Worm (Caenorhabditis elegans) whole organism, mixed stage, embryonic: ENCODE results near the gene ets-9.

ENCODE experiments used
- M03D4.4 ChIP-seq: sonication (generic microtip); optimal IDR thresholded peaks from 2 replicates; lab custom pipeline; 2017; ENCODE audit warnings: mild to moderate bottlenecking, missing genetic modification characterization, missing compliant biosample characterization
- bed-3 ChIP-seq: fragments of 200-800 bp; sonication (Bioruptor generic); optimal IDR thresholded peaks from 3 replicates; lab custom pipeline; 2018; ENCODE audit warnings: mild to moderate bottlenecking, missing genetic modification characterization, moderate library complexity, missing compliant biosample characterization
- blmp-1 ChIP-seq: fragments of 150-350 bp; optimal IDR thresholded peaks from 2 replicates; lab custom pipeline; 2014; ENCODE audit warnings: missing biosample characterization, missing genetic modification characterization
- ceh-39 ChIP-seq: fragments of 150-350 bp; optimal IDR thresholded peaks from 2 replicates; lab custom pipeline; 2014; ENCODE audit warnings: missing biosample characterization, missing genetic modification characterization
- ceh-43 ChIP-seq: fragments of 200-800 bp; sonication (Bioruptor generic); optimal IDR thresholded peaks from 2 replicates; lab custom pipeline; 2018; ENCODE audit warnings: mild to moderate bottlenecking, missing genetic modification characterization, moderate library complexity, missing compliant biosample characterization
- ceh-83 ChIP-seq: fragments of 200-800 bp; sonication (Bioruptor generic); optimal IDR thresholded peaks from 2 replicates; lab custom pipeline; 2018; ENCODE audit warnings: mild to moderate bottlenecking, missing genetic modification characterization, missing compliant biosample characterization
- ces-1 ChIP-seq: fragments of 150-350 bp; optimal IDR thresholded peaks from 2 replicates; lab custom pipeline; 2014; ENCODE audit warnings: missing biosample characterization, missing genetic modification reagents, missing genetic modification characterization
- cnd-1 ChIP-seq: fragments of 200-800 bp; sonication (Bioruptor generic); optimal IDR thresholded peaks from 2 replicates; lab custom pipeline; 2018; ENCODE audit warnings: mild to moderate bottlenecking, missing genetic modification characterization, missing compliant biosample characterization
- drap-1 ChIP-seq: fragments of 200-800 bp; sonication (Bioruptor generic); optimal IDR thresholded peaks from 3 replicates; lab custom pipeline; 2018; ENCODE audit warnings: mild to moderate bottlenecking, missing genetic modification characterization, missing compliant biosample characterization
- elt-1 ChIP-seq: sonication (generic microtip); optimal IDR thresholded peaks from 2 replicates; lab custom pipeline; 2017; ENCODE audit warnings: missing genetic modification characterization, mild to moderate bottlenecking, missing compliant biosample characterization, antibody characterized with exemption, moderate library complexity, borderline replicate concordance; ENCODE audit not compliant: insufficient read depth
- elt-3 ChIP-seq: fragments of 150-350 bp; optimal IDR thresholded peaks from 2 replicates; lab custom pipeline; 2014; ENCODE audit warnings: missing biosample characterization, missing genetic modification characterization
- flh-1 ChIP-seq: fragments of 200-800 bp; sonication (Bioruptor generic); optimal IDR thresholded peaks from 2 replicates; lab custom pipeline; 2018; ENCODE audit warnings: mild to moderate bottlenecking, missing genetic modification characterization, moderate library complexity, missing compliant biosample characterization
- ham-2 ChIP-seq: fragments of 200-800 bp; sonication (Bioruptor generic); optimal IDR thresholded peaks from 2 replicates; lab custom pipeline; 2018; ENCODE audit warnings: mild to moderate bottlenecking, missing genetic modification characterization, missing compliant biosample characterization
- hlh-1 ChIP-seq: fragments of 150-350 bp; optimal IDR thresholded peaks from 2 replicates; lab custom pipeline; 2014; ENCODE audit warnings: missing biosample characterization, missing genetic modification reagents, missing genetic modification characterization
- lin-13 ChIP-seq: fragments of 150-350 bp; optimal IDR thresholded peaks from 2 replicates; lab custom pipeline; 2014; ENCODE audit warnings: missing biosample characterization, missing genetic modification characterization
- lin-32 ChIP-seq: fragments of 200-800 bp; sonication (Bioruptor generic); optimal IDR thresholded peaks from 2 replicates; lab custom pipeline; 2018; ENCODE audit warnings: mild to moderate bottlenecking, missing genetic modification characterization, missing compliant biosample characterization
- lsy-2 ChIP-seq: fragments of 150-350 bp; optimal IDR thresholded peaks from 2 replicates; lab custom pipeline; 2014; ENCODE audit warnings: missing biosample characterization, missing genetic modification characterization
- mab-5 ChIP-seq: fragments of 150-350 bp; optimal IDR thresholded peaks from 2 replicates; lab custom pipeline; 2014; ENCODE audit warnings: missing biosample characterization, missing genetic modification characterization
- mep-1 ChIP-seq: fragments of 150-350 bp; optimal IDR thresholded peaks from 2 replicates; lab custom pipeline; 2017; ENCODE audit warnings: missing biosample characterization, missing genetic modification reagents, missing genetic modification characterization, inconsistent platforms
- mls-2 ChIP-seq: sonication (generic microtip); optimal IDR thresholded peaks from 2 replicates; lab custom pipeline; 2016; ENCODE audit warnings: mild to moderate bottlenecking, missing genetic modification characterization, moderate library complexity, missing compliant biosample characterization
- nhr-2 ChIP-seq: fragments of 150-350 bp; optimal IDR thresholded peaks from 2 replicates; lab custom pipeline; 2014; ENCODE audit warnings: missing biosample characterization, missing genetic modification characterization
- nhr-28 ChIP-seq: fragments of 150-350 bp; optimal IDR thresholded peaks from 2 replicates; lab custom pipeline; 2014; ENCODE audit warnings: missing biosample characterization, missing genetic modification characterization
- nhr-76 ChIP-seq: sonication (generic microtip); optimal IDR thresholded peaks from 2 replicates; lab custom pipeline; 2017; ENCODE audit warnings: missing biosample characterization, missing genetic modification characterization
- pha-4 ChIP-seq: fragments of 150-350 bp; optimal IDR thresholded peaks from 2 replicates; lab custom pipeline; 2018; ENCODE audit warnings: missing biosample characterization, missing genetic modification reagents, missing genetic modification characterization
- snpc-4 ChIP-seq: fragments of 150-350 bp; optimal IDR thresholded peaks from 2 replicates; lab custom pipeline; 2014; ENCODE audit warnings: missing biosample characterization, missing genetic modification characterization
- sptf-1 ChIP-seq: sonication (generic microtip); optimal IDR thresholded peaks from 2 replicates; lab custom pipeline; 2017; ENCODE audit warnings: mild to moderate bottlenecking, missing genetic modification characterization, moderate library complexity, missing compliant biosample characterization
- tbx-8 ChIP-seq: fragments of 200-800 bp; sonication (Bioruptor generic); optimal IDR thresholded peaks from 2 replicates; lab custom pipeline; 2018; ENCODE audit warnings: mild to moderate bottlenecking, missing genetic modification characterization, moderate library complexity, missing compliant biosample characterization
- unc-120 ChIP-seq: sonication (generic microtip); optimal IDR thresholded peaks from 2 replicates; lab custom pipeline; 2017; ENCODE audit warnings: missing genetic modification characterization, missing compliant biosample characterization; ENCODE audit not compliant: poor library complexity, severe bottlenecking
- unc-62 ChIP-seq: fragments of 150-350 bp; optimal IDR thresholded peaks from 2 replicates; lab custom pipeline; 2014; ENCODE audit warnings: missing biosample characterization, missing genetic modification reagents, missing genetic modification characterization
- ztf-11 ChIP-seq: fragments of 150-350 bp; optimal IDR thresholded peaks from 2 replicates; lab custom pipeline; 2014; ENCODE audit warnings: missing biosample characterization, missing genetic modification characterization

The ets-9 gene

ce11 chrX:4284470-4284869, 5.0 kb downstream of the ets-9 start:
- TF ChIP-seq lsy-2 (tag; lab: Kevin White, UChicago): no peak
- TF ChIP-seq elt-1 (tag; lab: Kevin White, UChicago): no peak
- TF ChIP-seq drap-1 (GFP tag; lab: Kevin White, UChicago): no peak
- TF ChIP-seq bed-3 (GFP tag; lab: Kevin White, UChicago): no peak
- no peak for TF ChIP-seq ceh-39
- no peak for TF ChIP-seq unc-62
- no peak for TF ChIP-seq nhr-76
- no peak for TF ChIP-seq elt-3 (tag; lab: Kevin White, UChicago)
- no peak for TF ChIP-seq blmp-1 (tag; lab: Kevin White, UChicago)
- TF ChIP-seq mls-2 (tag; lab: Kevin White, UChicago): no peak
- no peak for TF ChIP-seq nhr-2
- no peak for TF ChIP-seq ceh-43 (GFP tag; lab: Kevin White, UChicago)
- no peak for TF ChIP-seq snpc-4
- TF ChIP-seq sptf-1: no peak
- no peak for TF ChIP-seq ztf-11
- no peak for TF ChIP-seq cnd-1 (tag; lab: Kevin White, UChicago)
- TF ChIP-seq ham-2 (GFP tag; lab: Kevin White, UChicago): no peak
- no peak for TF ChIP-seq ces-1 (GFP tag; lab: Kevin White, UChicago)

ce11 chrX:4285669-4286174, 6.2 kb downstream of the ets-9 start, which contains the start of gene cka-2:
Gene cka-2 (plus strand): TSS chrX:4286124.
- TF ChIP-seq M03D4.4 (no peak), ces-1 (GFP tag; lab: Kevin White, UChicago) (peak; percentile 34)
- TF ChIP-seq, all 35 proteins: peak for 1

ce11 chrX:4289805-4290204, 10.3 kb downstream of the ets-9 start:
- no peak for TF ChIP-seq snpc-4

- TF ChIP-seq elt-3 (tag; lab: Kevin White, UChicago): no peak
- TF ChIP-seq hlh-1: peak; percentile 63
- peak; percentile 37 for TF ChIP-seq ceh-83
Measured at ce11 chrX:4294957-4295356, 15.5 kb downstream of the ets-9 start.

- no peak for TF ChIP-seq tbx-8 (GFP tag; lab: Kevin White, UChicago)
- TF ChIP-seq unc-62: no peak
- TF ChIP-seq ces-1 (GFP tag; lab: Kevin White, UChicago): no peak
- no peak for TF ChIP-seq pha-4 (tag; lab: Kevin White, UChicago)
- TF ChIP-seq nhr-28 (tag; lab: Kevin White, UChicago): no peak
- TF ChIP-seq drap-1 (GFP tag; lab: Kevin White, UChicago): no peak
- TF ChIP-seq mls-2 (tag; lab: Kevin White, UChicago): no peak
- TF ChIP-seq ceh-83: no peak
- no peak for TF ChIP-seq bed-3 (GFP tag; lab: Kevin White, UChicago)
- no peak for TF ChIP-seq nhr-76
- no peak for TF ChIP-seq mep-1 (tag; lab: Kevin White, UChicago)
- no peak for TF ChIP-seq ceh-39
Measured at ce11 chrX:4295917-4296316, 16.4 kb downstream of the ets-9 start.

- TF ChIP-seq flh-1 (no peak), ces-1 (GFP tag; lab: Kevin White, UChicago) (no peak), nhr-28 (tag; lab: Kevin White, UChicago) (no peak), tbx-8 (GFP tag; lab: Kevin White, UChicago) (no peak), sptf-1 (no peak), mab-5 (tag; lab: Kevin White, UChicago) (no peak), M03D4.4 (no peak), cnd-1 (tag; lab: Kevin White, UChicago) (no peak), nhr-2 (no peak), lin-32 (GFP tag; lab: Kevin White, UChicago) (no peak), lsy-2 (tag; lab: Kevin White, UChicago) (no peak), nhr-76 (no peak)
Measured at ce11 chrX:4297452-4297851, 17.9 kb downstream of the ets-9 start, which contains the start of gene paf-2. Gene paf-2 (minus strand): TSS chrX:4297741.

- TF ChIP-seq lin-13 (no peak), unc-120 (tag; lab: Kevin White, UChicago) (no peak)
Measured at ce11 chrX:4303200-4303599, 23.7 kb downstream of the ets-9 start.
